Fruit fly (Drosophila melanogaster): Measurements from ENCODE around the gene CG7387.
"Not testable (repeated sequence)": the region's sequence is repeated elsewhere in the genome, so short reads cannot be mapped to it uniquely, and the experiment has no call there.

The CG7387 gene

DNA sequence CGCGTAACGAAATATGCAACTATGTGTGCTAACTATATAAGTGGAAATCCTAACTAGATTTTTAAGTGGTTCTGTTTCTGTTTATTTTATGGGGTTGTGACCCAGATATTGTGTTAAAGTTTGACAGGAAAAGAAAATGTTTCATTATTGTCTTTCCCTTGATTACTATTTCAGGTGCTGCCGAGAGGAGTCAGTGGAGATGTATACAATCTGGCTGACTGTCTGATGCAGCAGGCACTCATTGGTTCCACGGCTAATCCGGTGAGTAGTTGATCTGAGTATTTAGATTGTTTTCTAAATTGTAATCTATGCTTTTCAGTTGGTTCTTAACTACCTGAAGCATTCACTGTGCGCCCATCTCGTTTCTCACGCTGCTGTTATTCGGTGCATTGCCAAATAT lies at the start of gene CG7387:
Gene CG7387, minus strand, starts transcription at position 101 of the 400 bp plus-strand sequence.
- no peak for TF ChIP-seq Blimp-1 (GFP tag; optimal IDR thresholded peaks at IDR 0.05)
- TF ChIP-seq CG10669 (GFP tag; optimal IDR thresholded peaks at IDR 0.05): no peak
- TF ChIP-seq pdm3 (GFP tag; optimal IDR thresholded peaks at IDR 0.05): no peak
- TF ChIP-seq Sox102F (GFP tag; optimal IDR thresholded peaks at IDR 0.05): no peak

DNA sequence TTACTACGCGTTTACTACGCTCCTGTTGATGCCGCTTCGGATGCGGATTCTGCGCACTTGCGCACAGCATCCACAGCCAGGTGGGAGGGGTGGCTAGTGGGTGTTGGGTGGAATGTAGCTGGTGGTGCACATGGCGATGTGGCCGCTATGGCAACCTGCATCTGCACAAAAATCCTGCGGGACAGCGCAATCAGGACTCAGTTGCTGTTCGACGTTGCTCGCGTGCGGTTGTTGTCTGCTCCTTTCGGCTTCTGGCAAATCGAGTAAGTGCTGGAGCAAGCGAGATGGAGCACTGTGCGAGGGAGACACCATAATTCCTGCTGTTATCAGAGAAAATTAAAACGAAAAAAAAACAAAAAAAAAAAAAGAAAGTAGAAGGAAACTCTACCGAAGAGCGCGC lies 48.0 kb upstream of the CG7387 start:
- TF ChIP-seq acj6 (GFP tag; optimal IDR thresholded peaks at IDR 0.05) (no peak), eg (GFP tag; IDR thresholded peaks at IDR 0.05) (peak; percentile 63; the same call in 1 of the 3 replicates), CG7368 (GFP tag; optimal IDR thresholded peaks at IDR 0.05) (peak; percentile 41), Blimp-1 (GFP tag; optimal IDR thresholded peaks at IDR 0.05) (no peak), CG6163 (GFP tag; IDR thresholded peaks at IDR 0.05) (peak; percentile 35; the same call in 1 of the 3 replicates), CG10669 (GFP tag; optimal IDR thresholded peaks at IDR 0.05) (no peak), CG6808 (GFP tag; optimal IDR thresholded peaks at IDR 0.05) (peak; percentile 23), svp (GFP tag) (no peak), Eip78C (GFP tag) (peak; percentile 39), ss (GFP tag; optimal IDR thresholded peaks at IDR 0.05) (peak in 1 of 2 experiments; percentile 21)

DNA sequence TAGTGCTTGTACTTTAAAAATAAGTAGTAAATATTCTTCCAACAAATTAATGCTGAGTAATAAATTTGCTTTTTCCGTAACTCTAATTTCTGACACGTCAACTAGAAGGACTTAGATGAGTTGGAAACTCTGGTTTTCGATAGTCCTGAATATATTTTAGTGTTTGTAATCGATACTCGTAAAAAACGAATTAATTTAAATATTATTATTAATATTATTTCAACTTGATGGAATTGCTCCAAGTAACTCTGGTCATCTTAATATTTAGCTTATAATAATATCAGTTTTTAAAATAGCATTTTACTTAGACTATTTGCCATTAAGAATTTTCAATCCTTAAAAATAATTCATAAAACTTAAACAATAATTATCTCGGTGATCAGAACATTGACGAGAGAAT lies 47.6 kb upstream of the CG7387 start, which contains the start of gene CG7213:
Gene CG7213, minus strand, starts transcription at position 101 of the 400 bp plus-strand sequence.
- TF ChIP-seq svp (GFP tag) (no peak), esn (GFP tag; optimal IDR thresholded peaks at IDR 0.05) (no peak), fd59A (GFP tag; optimal IDR thresholded peaks at IDR 0.05) (no peak)

DNA sequence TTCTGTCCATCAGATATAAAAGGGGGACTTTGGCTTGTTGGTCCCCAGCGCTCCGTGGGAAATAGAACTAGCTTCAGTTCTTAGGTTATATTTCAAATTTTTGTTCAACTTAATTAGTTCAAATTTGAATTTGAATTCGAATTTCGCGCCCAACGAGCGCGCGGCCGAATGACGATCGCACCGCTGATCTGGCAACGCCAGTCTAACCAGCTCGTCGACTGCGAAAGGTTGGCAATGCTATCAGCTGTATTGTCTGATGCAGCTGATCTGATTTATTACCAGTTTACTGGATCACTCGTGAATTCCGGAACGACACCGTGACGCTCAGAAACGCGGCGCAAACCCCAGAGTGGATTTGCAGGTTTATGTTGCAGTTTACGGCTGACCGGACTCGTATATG lies 45.4 kb upstream of the CG7387 start, which contains the start of gene Dscam4:
Gene Dscam4, plus strand, starts transcription at position 301 of the 400 bp plus-strand sequence.
- not testable (repeated sequence) for TF ChIP-seq CG16779 (tag; optimal IDR thresholded peaks at IDR 0.05); CG8632 (GFP tag; optimal IDR thresholded peaks at IDR 0.05); topi (GFP tag; optimal IDR thresholded peaks at IDR 0.05)

DNA sequence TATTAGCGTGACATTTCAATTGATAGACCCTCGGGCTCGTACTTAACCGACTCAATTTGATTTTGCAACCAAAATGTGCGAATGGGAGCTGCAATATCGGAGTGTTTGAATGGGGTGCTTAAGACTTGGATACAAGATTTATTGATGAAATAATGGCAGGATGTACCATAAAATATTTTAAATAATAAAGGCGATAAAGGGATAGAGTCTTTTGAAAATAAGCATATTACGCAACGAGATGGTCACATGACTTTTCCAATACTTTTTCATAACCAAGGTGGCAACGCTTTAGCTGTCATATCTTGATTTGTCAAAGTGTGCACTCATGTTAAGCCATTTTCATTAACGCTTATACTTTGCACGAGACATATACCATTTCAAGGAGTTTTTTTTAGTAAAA lies 36.0 kb upstream of the CG7387 start, which contains the start of gene eIF4E3:
Gene eIF4E3, plus strand, starts transcription at position 301 of the 400 bp plus-strand sequence.
- TF ChIP-seq svp (GFP tag): no peak
- TF ChIP-seq Sox102F (GFP tag; optimal IDR thresholded peaks at IDR 0.05): no peak
- TF ChIP-seq CG11902 (GFP tag; optimal IDR thresholded peaks at IDR 0.05): no peak
- no peak for TF ChIP-seq Met (GFP tag; optimal IDR thresholded peaks at IDR 0.05)
- TF ChIP-seq fd85E (GFP tag; optimal IDR thresholded peaks at IDR 0.05): no peak
- TF ChIP-seq CG6808 (GFP tag; optimal IDR thresholded peaks at IDR 0.05): no peak
- TF ChIP-seq Smox (GFP tag; optimal IDR thresholded peaks at IDR 0.05): no peak
- no peak for TF ChIP-seq dac (GFP tag; optimal IDR thresholded peaks at IDR 0.05)
- TF ChIP-seq Eip75B (GFP tag; optimal IDR thresholded peaks at IDR 0.05): no peak

DNA sequence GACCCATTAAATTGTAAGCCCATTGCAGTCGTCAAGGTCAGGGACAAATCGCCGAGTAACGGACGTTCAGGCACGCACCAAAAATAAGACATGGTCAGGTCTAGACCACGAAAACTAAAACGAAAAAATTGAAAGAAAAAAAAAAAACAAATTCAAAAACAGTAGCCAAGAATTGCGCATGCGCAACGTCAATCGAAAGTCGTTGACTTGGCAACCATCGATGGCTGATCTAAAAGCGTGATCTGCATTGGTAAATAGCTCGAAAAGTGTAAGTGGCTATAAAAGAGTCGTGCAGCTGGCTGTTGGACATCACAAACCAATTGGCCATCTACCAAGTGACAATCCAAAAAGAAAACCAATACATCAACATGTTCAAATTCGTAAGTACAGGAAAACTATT lies 28.9 kb upstream of the CG7387 start, which contains the start of gene CG13678:
Gene CG13678, plus strand, starts transcription at position 307 of the 400 bp plus-strand sequence.
- TF ChIP-seq CG7368 (GFP tag; optimal IDR thresholded peaks at IDR 0.05) (no peak), CG31627 (GFP tag; optimal IDR thresholded peaks at IDR 0.05) (no peak), esn (GFP tag; optimal IDR thresholded peaks at IDR 0.05) (no peak), Sox102F (GFP tag; optimal IDR thresholded peaks at IDR 0.05) (no peak), fd85E (GFP tag; optimal IDR thresholded peaks at IDR 0.05) (no peak), spab (GFP tag; optimal IDR thresholded peaks at IDR 0.05) (no peak), OdsH (GFP tag; optimal IDR thresholded peaks at IDR 0.05) (no peak), CG15336 (GFP tag; IDR thresholded peaks at IDR 0.05) (no peak), CG16779 (tag; optimal IDR thresholded peaks at IDR 0.05) (no peak), topi (GFP tag; optimal IDR thresholded peaks at IDR 0.05) (no peak), Eip78C (GFP tag) (no peak), CG34406 (GFP tag; optimal IDR thresholded peaks at IDR 0.05) (no peak), vri (GFP tag; optimal IDR thresholded peaks at IDR 0.05) (no peak), CG8119 (GFP tag; IDR thresholded peaks at IDR 0.05) (no peak), salr (GFP tag; optimal IDR thresholded peaks at IDR 0.05) (no peak), CG3919 (GFP tag; optimal IDR thresholded peaks at IDR 0.05) (no peak), Blimp-1 (GFP tag; optimal IDR thresholded peaks at IDR 0.05) (no peak)
